Worm (Caenorhabditis elegans) whole organism, early embryonic: ENCODE data around the gene alx-1.

Experiments used
- ama-1 ChIP-seq: fragments of 150-350 bp; optimal IDR thresholded peaks from 2 replicates; lab custom pipeline; 2014
- hmbx-1 ChIP-seq: sonication (generic microtip); optimal IDR thresholded peaks from 2 replicates; lab custom pipeline; 2016; ENCODE audit warnings: mild to moderate bottlenecking, missing genetic modification characterization, missing compliant biosample characterization
- hmg-4 ChIP-seq: fragments of 200-800 bp; sonication (Bioruptor generic); optimal IDR thresholded peaks from 2 replicates; lab custom pipeline; 2018; ENCODE audit warnings: mild to moderate bottlenecking, missing genetic modification characterization, missing compliant biosample characterization
- hnd-1 ChIP-seq: sonication (generic microtip); optimal IDR thresholded peaks from 2 replicates; lab custom pipeline; 2016; ENCODE audit warnings: missing genetic modification characterization, missing compliant biosample characterization
- tbx-37 ChIP-seq: fragments of 200-800 bp; sonication (Bioruptor generic); conservative IDR thresholded peaks from 2 replicates; pipeline ENCODE4 v1.3.6; 2022; ENCODE audit warnings: missing genetic modification reagents, missing genetic modification characterization, missing compliant biosample characterization
- tra-4 ChIP-seq: sonication (generic microtip); optimal IDR thresholded peaks from 2 replicates; lab custom pipeline; 2017; ENCODE audit warnings: missing genetic modification characterization, missing compliant biosample characterization

ce11 chrIII:9932091-9932490 lies 25.1 kb upstream of the alx-1 start, which contains the start of gene dec-7:
- TF ChIP-seq tbx-37 (GFP tag; lab: Robert Waterston, UW) (no peak), hmbx-1 (tag; lab: Kevin White, UChicago) (no peak), ama-1 (lab: Kevin White, UChicago) (no peak), hnd-1 (tag; lab: Kevin White, UChicago) (no peak), tra-4 (tag; lab: Kevin White, UChicago) (no peak), hmg-4 (GFP tag; lab: Kevin White, UChicago) (no peak)
